Worm (Caenorhabditis elegans) whole organism, midembryonic: Measurements from ENCODE around the gene coa-3.
A peak's percentile ranks its signal among the peaks of the same experiment; 100 is the strongest.

Experiments
- T22C8.4 ChIP-seq: fragments of 200-800 bp; sonication (Bioruptor generic); IDR thresholded peaks from 2 replicates; pipeline ENCODE4 v1.3.6; 2022; ENCODE audit warnings: missing genetic modification characterization, missing compliant biosample characterization
- cog-1 ChIP-seq: sonication (generic microtip); optimal IDR thresholded peaks from 2 replicates; lab custom pipeline; 2016; ENCODE audit warnings: missing genetic modification characterization, missing compliant biosample characterization
- flt-1 ChIP-seq: fragments of 200-800 bp; sonication (Bioruptor generic); IDR thresholded peaks from 2 replicates; pipeline ENCODE4 v1.3.6; 2022; ENCODE audit warnings: missing genetic modification characterization, missing compliant biosample characterization
- klf-2 ChIP-seq: fragments of 200-800 bp; sonication (Bioruptor generic); conservative IDR thresholded peaks from 2 replicates; pipeline ENCODE4 v1.3.6; 2022; ENCODE audit warnings: missing genetic modification reagents, missing genetic modification characterization, missing compliant biosample characterization
- med-1 ChIP-seq: sonication (generic microtip); optimal IDR thresholded peaks from 2 replicates; lab custom pipeline; 2017; ENCODE audit warnings: missing genetic modification characterization, mild to moderate bottlenecking, missing compliant biosample characterization, antibody characterized with exemption, missing genetic modification reagents; ENCODE audit not compliant: insufficient read depth
- ref-1 ChIP-seq: fragments of 200-800 bp; sonication (Bioruptor generic); conservative IDR thresholded peaks from 2 replicates; pipeline ENCODE4 v1.3.6; 2022; ENCODE audit warnings: missing genetic modification reagents, missing genetic modification characterization, missing compliant biosample characterization
- tab-1 ChIP-seq: fragments of 200-800 bp; sonication (Bioruptor generic); IDR thresholded peaks from 2 replicates; pipeline ENCODE4 v1.3.6; 2022; ENCODE audit warnings: missing genetic modification characterization, missing compliant biosample characterization
- ztf-23 ChIP-seq: fragments of 200-800 bp; sonication (Bioruptor generic); IDR thresholded peaks from 2 replicates; pipeline ENCODE4 v1.3.6; 2022; ENCODE audit warnings: missing genetic modification reagents, missing genetic modification characterization, missing compliant biosample characterization
- ztf-29 ChIP-seq: fragments of 200-800 bp; sonication (Bioruptor generic); IDR thresholded peaks from 2 replicates; pipeline ENCODE4 v1.3.6; 2022; ENCODE audit warnings: missing genetic modification reagents, missing genetic modification characterization, missing compliant biosample characterization

DNA sequence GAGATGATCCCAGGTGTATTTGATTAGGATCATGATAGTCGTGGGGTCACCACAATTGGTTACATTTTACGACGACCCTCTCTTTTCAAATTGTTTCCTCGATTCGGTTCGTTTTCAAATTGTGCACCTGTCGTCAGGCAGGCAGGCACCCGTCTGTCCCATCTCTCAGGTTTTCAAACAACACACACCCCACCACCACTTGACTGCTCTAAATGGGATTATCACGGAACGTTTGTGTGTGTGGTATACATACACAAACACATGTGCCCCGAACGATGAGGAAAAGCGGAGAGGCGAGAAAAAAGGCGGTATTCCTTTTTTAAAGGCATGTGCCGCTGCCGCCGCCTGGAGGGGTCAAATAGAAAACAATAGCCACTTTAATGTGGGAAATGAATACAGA lies 17.1 kb downstream of the coa-3 start:
- TF ChIP-seq ztf-23 (GFP tag; lab: Robert Waterston, UW) (no peak), flt-1 (0 out of 2 replicates have a peak, but pooled peaks have one; percentile 27), T22C8.4 (GFP tag; lab: Robert Waterston, UW) (no peak), cog-1 (tag; lab: Kevin White, UChicago) (no peak), klf-2 (GFP tag; lab: Robert Waterston, UW) (no peak), ref-1 (0 out of 2 replicates have a peak, but pooled peaks have one; percentile 25), tab-1 (GFP tag; lab: Robert Waterston, UW) (no peak), ztf-29 (GFP tag; lab: Robert Waterston, UW) (no peak), med-1 (GFP tag; lab: Kevin White, UChicago) (no peak)
